Fruit fly (Drosophila melanogaster): ENCODE measurements around the gene CG8870.

DNA sequence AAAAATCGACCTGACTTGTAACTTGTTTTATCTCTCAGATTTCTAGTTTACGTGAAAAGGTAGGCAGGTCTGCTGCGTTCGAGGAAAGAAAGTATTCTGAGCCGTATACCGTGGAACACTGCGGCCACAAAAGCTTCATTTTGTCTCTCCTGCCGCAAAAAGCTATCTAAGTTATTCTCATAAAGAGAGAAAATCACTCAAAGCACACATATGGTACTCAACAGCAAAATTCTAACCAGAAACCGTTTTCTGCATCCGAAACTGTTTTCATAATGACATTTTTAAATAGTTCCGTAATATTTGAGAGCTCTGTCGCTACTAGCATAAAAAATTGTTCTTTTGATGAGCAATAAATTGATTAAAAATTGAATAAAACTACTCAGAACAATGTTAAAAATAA is at the start of gene CG8870, which contains the start of gene CG9813:
- TF ChIP-seq ovo (GFP tag; optimal IDR thresholded peaks at IDR 0.05), result no peak
- no peak for TF ChIP-seq cic (GFP tag; optimal IDR thresholded peaks at IDR 0.05)
- TF ChIP-seq CG7101 (tag; optimal IDR thresholded peaks at IDR 0.05), result no peak
- no peak for TF ChIP-seq CG7045 (GFP tag; optimal IDR thresholded peaks at IDR 0.05)
- no peak for TF ChIP-seq Mnt (GFP tag; optimal IDR thresholded peaks at IDR 0.05)
- no peak for TF ChIP-seq CG1620 (GFP tag; optimal IDR thresholded peaks at IDR 0.05)
- no peak for TF ChIP-seq Clk (GFP tag; optimal IDR thresholded peaks at IDR 0.05)
- TF ChIP-seq pad (GFP tag; optimal IDR thresholded peaks at IDR 0.05), result no peak
- no peak for TF ChIP-seq kay (GFP tag; ENCODE audit: borderline replicate concordance)
- TF ChIP-seq toe (GFP tag; optimal IDR thresholded peaks at IDR 0.05), result no peak
- TF ChIP-seq bab1 (GFP tag; optimal IDR thresholded peaks at IDR 0.05), result no peak
